Fruit fly (Drosophila melanogaster) whole organism, embryonic: ENCODE measurements around the gene Glt.

Experiments
- ATbp ChIP-seq: fragments of 200-800 bp; sonication (Bioruptor generic); optimal IDR thresholded peaks from 2 replicates; lab custom pipeline; 2017; ENCODE audit warnings: missing biosample characterization, mild to moderate bottlenecking, missing genetic modification characterization, missing genetic modification reagents
- CG11456 ChIP-seq: fragments of 200-800 bp; sonication (Bioruptor generic); IDR thresholded peaks from 3 replicates; pipeline ENCODE4 v1.3.6; 2022; ENCODE audit warnings: missing biosample characterization, missing genetic modification characterization
- CG11696 ChIP-seq: fragments of 200-800 bp; sonication (Bioruptor generic); IDR thresholded peaks from 2 replicates; pipeline ENCODE4 v1.3.6; 2022; ENCODE audit warnings: missing biosample characterization, missing genetic modification characterization
- CG15514 ChIP-seq: fragments of 200-800 bp; sonication (Bioruptor generic); optimal IDR thresholded peaks from 3 replicates; lab custom pipeline; 2017; ENCODE audit warnings: missing biosample characterization, missing genetic modification characterization, mild to moderate bottlenecking, moderate library complexity, missing genetic modification reagents
- CG17328 ChIP-seq: fragments of 200-800 bp; sonication (Bioruptor generic); IDR thresholded peaks from 2 replicates; pipeline ENCODE4 v1.3.6; 2022; ENCODE audit warnings: missing biosample characterization, missing genetic modification characterization
- CG2199 ChIP-seq: fragments of 200-800 bp; sonication (Bioruptor generic); IDR thresholded peaks from 3 replicates; pipeline ENCODE4 v1.3.6; 2022; ENCODE audit warnings: missing biosample characterization, missing genetic modification characterization
- CG3407 ChIP-seq: fragments of 200-800 bp; sonication (Bioruptor generic); optimal IDR thresholded peaks from 2 replicates; lab custom pipeline; 2018; ENCODE audit warnings: missing biosample characterization, mild to moderate bottlenecking, missing genetic modification characterization
- CG34224 ChIP-seq: fragments of 200-800 bp; sonication (Bioruptor generic); IDR thresholded peaks from 3 replicates; pipeline ENCODE4 v1.3.6; 2022; ENCODE audit warnings: missing biosample characterization, missing genetic modification characterization; ENCODE audit not compliant: partially characterized antibody
- CG4360 ChIP-seq: fragments of 200-800 bp; sonication (Bioruptor generic); IDR thresholded peaks from 2 replicates; pipeline ENCODE4 v1.3.6; 2022; ENCODE audit warnings: missing biosample characterization, missing genetic modification characterization
- CG4707 ChIP-seq: fragments of 200-800 bp; sonication (Bioruptor generic); optimal IDR thresholded peaks from 2 replicates; lab custom pipeline; 2018; ENCODE audit warnings: missing biosample characterization, mild to moderate bottlenecking, missing genetic modification characterization, moderate library complexity
- CG6765 ChIP-seq: fragments of 200-800 bp; sonication (Bioruptor generic); optimal IDR thresholded peaks from 3 replicates; lab custom pipeline; 2017; ENCODE audit warnings: missing biosample characterization, mild to moderate bottlenecking, missing genetic modification characterization
- CG7271 ChIP-seq: fragments of 200-800 bp; sonication (Bioruptor generic); optimal IDR thresholded peaks from 2 replicates; lab custom pipeline; 2018; ENCODE audit warnings: missing biosample characterization, mild to moderate bottlenecking, missing genetic modification characterization, moderate library complexity
- CG7928 ChIP-seq: fragments of 200-800 bp; sonication (Bioruptor generic); optimal IDR thresholded peaks from 2 replicates; lab custom pipeline; 2017; ENCODE audit warnings: missing biosample characterization, mild to moderate bottlenecking, missing genetic modification characterization
- CHES-1-like ChIP-seq: fragments of 200-800 bp; sonication (Bioruptor generic); optimal IDR thresholded peaks from 2 replicates; lab custom pipeline; 2016; ENCODE audit warnings: missing biosample characterization, missing genetic modification characterization
- Dll ChIP-seq: fragments of 200-800 bp; sonication (Bioruptor generic); IDR thresholded peaks from 4 replicates; pipeline ENCODE4 v1.3.6; 2022; ENCODE audit warnings: missing biosample characterization, missing genetic modification characterization; ENCODE audit not compliant: partially characterized antibody
- Doc3 ChIP-seq: fragments of 200-800 bp; sonication (Bioruptor generic); IDR thresholded peaks from 3 replicates; pipeline ENCODE4 v1.3.6; 2022; ENCODE audit warnings: missing biosample characterization, missing genetic modification characterization; ENCODE audit not compliant: partially characterized antibody
- Ets97D ChIP-seq: fragments of 200-800 bp; sonication (Bioruptor generic); optimal IDR thresholded peaks from 3 replicates; lab custom pipeline; 2016; ENCODE audit warnings: missing biosample characterization, missing genetic modification characterization
- HLH4C ChIP-seq: fragments of 200-800 bp; sonication (Bioruptor generic); IDR thresholded peaks from 3 replicates; pipeline ENCODE4 v1.3.6; 2022; ENCODE audit warnings: missing biosample characterization, missing genetic modification characterization; ENCODE audit not compliant: partially characterized antibody
- HLHmδ ChIP-seq: fragments of 200-800 bp; sonication (Bioruptor generic); optimal IDR thresholded peaks from 2 replicates; lab custom pipeline; 2018; ENCODE audit warnings: missing biosample characterization, mild to moderate bottlenecking, missing genetic modification characterization, moderate library complexity
- Med ChIP-seq: fragments of 200-800 bp; sonication (Bioruptor generic); peaks from one replicate; lab custom pipeline; 2016; ENCODE audit warnings: missing biosample characterization, missing genetic modification characterization, mild to moderate bottlenecking, inconsistent platforms, moderate library complexity
- Neu2 ChIP-seq: fragments of 200-800 bp; sonication (Bioruptor generic); optimal IDR thresholded peaks from 3 replicates; lab custom pipeline; 2016; ENCODE audit warnings: missing biosample characterization, missing genetic modification characterization, borderline replicate concordance
- Opbp ChIP-seq: fragments of 200-800 bp; sonication (Bioruptor generic); IDR thresholded peaks from 3 replicates; pipeline ENCODE4 v1.3.6; 2022; ENCODE audit warnings: missing biosample characterization, missing genetic modification characterization; ENCODE audit not compliant: partially characterized antibody
- Sry-δ ChIP-seq: fragments of 200-800 bp; sonication (Bioruptor generic); optimal IDR thresholded peaks from 2 replicates; lab custom pipeline; 2016; ENCODE audit warnings: missing biosample characterization, missing genetic modification characterization
- amos ChIP-seq: fragments of 200-800 bp; sonication (Bioruptor generic); IDR thresholded peaks from 2 replicates; pipeline ENCODE4 v1.3.6; 2022; ENCODE audit warnings: missing biosample characterization, missing genetic modification characterization; ENCODE audit not compliant: partially characterized antibody
- bbx ChIP-seq: fragments of 200-800 bp; sonication (Bioruptor generic); IDR thresholded peaks from 2 replicates; pipeline ENCODE4 v1.3.6; 2022; ENCODE audit warnings: missing biosample characterization, missing genetic modification characterization; ENCODE audit not compliant: partially characterized antibody
- chm ChIP-seq: fragments of 200-800 bp; sonication (Bioruptor generic); IDR thresholded peaks from 2 replicates; pipeline ENCODE4 v1.3.6; 2022; ENCODE audit warnings: missing biosample characterization, missing genetic modification characterization
- ci ChIP-seq: fragments of 200-800 bp; sonication (Bioruptor generic); IDR thresholded peaks from 3 replicates; pipeline ENCODE4 v1.3.6; 2022; ENCODE audit warnings: missing biosample characterization, missing genetic modification characterization
- lola ChIP-seq, 3 experiments: fragments of >200 bp in 2 of 3; fragments of 200-800 bp in 1 of 3; sonication (Bioruptor generic) in 1 of 3; optimal IDR thresholded peaks; 2 replicates each; lab custom pipeline; 2017 to 2019; ENCODE audit warnings: missing biosample characterization in 3 of 3, missing genetic modification characterization in 3 of 3, mild to moderate bottlenecking in 1 of 3, moderate library complexity in 1 of 3
- lov ChIP-seq, 2 experiments: fragments of 200-800 bp in 1 of 2; fragments of >200 bp in 1 of 2; sonication (Bioruptor generic) in 1 of 2; IDR thresholded peaks in 1 of 2; optimal IDR thresholded peaks in 1 of 2; 2 replicates in 1 of 2; 3 replicates in 1 of 2; pipeline versions ENCODE4 v1.3.6 to Lab custom; 2017 to 2022; ENCODE audit warnings: missing biosample characterization in 1 of 2, missing genetic modification characterization in 1 of 2
- mld ChIP-seq: fragments of 200-800 bp; sonication (Bioruptor generic); IDR thresholded peaks from 3 replicates; pipeline ENCODE4 v1.3.6; 2022; ENCODE audit warnings: missing biosample characterization, missing genetic modification characterization; ENCODE audit not compliant: partially characterized antibody
- onecut ChIP-seq: fragments of 200-800 bp; sonication (Bioruptor generic); IDR thresholded peaks from 2 replicates; pipeline ENCODE4 v1.3.6; 2022; ENCODE audit warnings: missing biosample characterization, missing genetic modification characterization
- otp ChIP-seq: fragments of 200-800 bp; sonication (Bioruptor generic); IDR thresholded peaks from 3 replicates; pipeline ENCODE4, ENCODE4 v1.3.6; 2022; ENCODE audit warnings: missing biosample characterization, missing genetic modification characterization
- pan ChIP-seq, 4 experiments: fragments of >200 bp in 3 of 4; fragments of 200-800 bp in 1 of 4; sonication (Bioruptor generic) in 1 of 4; optimal IDR thresholded peaks in 3 of 4; IDR thresholded peaks in 1 of 4; 2 replicates each; pipeline versions ENCODE4 v1.3.6 to Lab custom; 2017 to 2022; ENCODE audit warnings: missing biosample characterization in 2 of 4, missing genetic modification characterization in 2 of 4, mixed read lengths in 1 of 4
- prd ChIP-seq, 3 experiments: fragments of >200 bp in 2 of 3; fragments of 200-800 bp in 1 of 3; sonication (Bioruptor generic) in 1 of 3; optimal IDR thresholded peaks in 2 of 3; IDR thresholded peaks in 1 of 3; 2 replicates in 2 of 3; 3 replicates in 1 of 3; pipeline versions ENCODE4 v1.3.6 to Lab custom; 2017 to 2022; ENCODE audit warnings: missing biosample characterization in 1 of 3, missing genetic modification characterization in 1 of 3
- rib ChIP-seq: fragments of 200-800 bp; sonication (Bioruptor generic); IDR thresholded peaks from 2 replicates; pipeline ENCODE4 v1.3.6; 2022; ENCODE audit warnings: missing biosample characterization, missing genetic modification characterization
- sens ChIP-seq: fragments of 200-800 bp; sonication (Bioruptor generic); peaks from one replicate; lab custom pipeline; 2016; ENCODE audit warnings: missing biosample characterization, missing genetic modification characterization
- slou ChIP-seq: fragments of 200-800 bp; sonication (Bioruptor generic); optimal IDR thresholded peaks from 3 replicates; lab custom pipeline; 2016; ENCODE audit warnings: missing biosample characterization, missing genetic modification characterization
- zfh1 ChIP-seq: fragments of 200-800 bp; sonication (Bioruptor generic); IDR thresholded peaks from 3 replicates; pipeline ENCODE4 v1.3.6; 2022; ENCODE audit warnings: missing biosample characterization, missing genetic modification characterization

Gene Glt

DNA sequence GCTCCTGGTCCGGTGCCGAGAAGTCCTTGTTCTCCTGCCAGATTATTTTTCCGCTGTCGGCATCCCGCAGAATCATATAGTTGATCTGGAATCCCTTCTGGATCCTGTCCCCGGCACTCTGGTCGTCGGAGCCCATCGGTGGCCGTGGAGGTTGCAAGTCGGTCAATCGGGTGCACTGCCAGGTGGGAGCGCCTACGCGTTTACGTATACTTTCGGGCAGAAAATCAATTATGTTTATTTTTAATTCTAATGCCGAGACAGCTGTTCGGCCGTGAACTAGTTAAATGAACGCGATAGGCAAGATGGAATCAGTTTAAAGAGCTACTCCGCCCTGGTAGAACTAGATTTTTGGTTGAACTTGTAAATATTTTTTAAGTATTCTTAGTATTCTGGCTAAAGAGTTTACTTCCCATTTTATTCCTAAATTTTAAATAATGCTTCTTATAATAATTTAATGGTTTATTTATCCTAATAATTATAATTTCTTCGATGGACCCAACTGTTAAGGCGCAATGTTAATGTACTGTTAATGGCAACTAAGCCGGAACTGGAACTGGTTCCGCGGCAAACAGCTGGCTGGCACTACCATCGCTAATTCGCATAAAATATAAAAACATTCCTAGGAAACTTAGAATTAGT lies 13.3 kb downstream of the Glt start, which contains the start of the genes PrBP and Trs23 (continued):
- TF ChIP-seq Sry-δ (GFP tag; lab: Kevin White, UChicago) (peak; percentile 62), CG11696 (GFP tag; lab: Robert Waterston, UW) (no peak), CG4707 (GFP tag; lab: Kevin White, UChicago) (no peak), HLH4C (peak; percentile 36; the same call in 1 of the 3 replicates), Doc3 (GFP tag; lab: Robert Waterston, UW) (0 out of 3 replicates have a peak, but pooled peaks have one; percentile 16), CG2199 (GFP tag; lab: Robert Waterston, UW) (no peak), onecut (GFP tag; lab: Robert Waterston, UW) (peak; percentile 54), mld (GFP tag; lab: Robert Waterston, UW) (peak; percentile 45; the same call in 1 of the 3 replicates), amos (GFP tag; lab: Robert Waterston, UW) (peak; percentile 66; the same call in 1 of the 2 replicates), CG7928 (peak; percentile 87), pan (optimal IDR thresholded peaks at IDR 0.05; lab: Kevin White, UChicago) (no peak), pan (GFP tag; optimal IDR thresholded peaks at IDR 0.05 in 1 of 2, IDR thresholded peaks at IDR 0.05 in 1 of 2) (no peak), CG15514 (GFP tag; lab: Kevin White, UChicago) (peak; percentile 100), rib (no peak)

DNA sequence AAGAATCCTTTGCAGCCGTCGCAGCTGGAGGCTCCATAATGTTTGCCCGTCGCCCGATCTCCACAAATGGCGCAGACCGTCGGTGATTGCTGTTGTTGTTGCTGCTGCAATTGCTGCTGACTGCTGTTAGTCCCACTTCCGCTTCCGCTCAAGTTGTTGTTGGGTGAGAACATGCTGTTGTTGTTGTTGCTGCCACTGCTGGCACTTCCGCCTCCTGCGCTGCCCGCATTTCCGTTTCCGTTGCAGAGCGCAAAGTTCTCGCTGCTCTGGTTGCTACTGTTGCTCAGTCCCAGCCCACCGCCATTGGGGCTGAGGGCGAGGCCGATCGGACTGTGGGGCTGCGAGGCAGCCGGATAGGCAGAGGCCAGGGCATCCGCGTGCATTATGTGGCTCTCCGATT lies 17.4 kb downstream of the Glt start:
- TF ChIP-seq CG17328 (0 out of 2 replicates have a peak, but pooled peaks have one; percentile 26), prd (optimal IDR thresholded peaks at IDR 0.05; lab: Kevin White, UChicago) (no peak), prd (GFP tag; IDR thresholded peaks at IDR 0.05; lab: Robert Waterston, UW) (0 out of 3 replicates have a peak, but pooled peaks have one; percentile 9), CG3407 (GFP tag; lab: Kevin White, UChicago) (peak; percentile 9), sens (peak; percentile 16), CG34224 (GFP tag; lab: Robert Waterston, UW) (no peak), Ets97D (GFP tag; lab: Kevin White, UChicago) (peak; percentile 26), lola (GFP tag; optimal IDR thresholded peaks at IDR 0.05; lab: Kevin White, UChicago) (no peak), otp (GFP tag; lab: Robert Waterston, UW) (peak; percentile 37; the same call in 1 of the 3 replicates), CG4360 (GFP tag; lab: Robert Waterston, UW) (peak; percentile 73), ATbp (GFP tag; lab: Kevin White, UChicago) (peak; percentile 10), lov (optimal IDR thresholded peaks at IDR 0.05; lab: Kevin White, UChicago) (no peak), lov (GFP tag; IDR thresholded peaks at IDR 0.05; lab: Robert Waterston, UW) (0 out of 3 replicates have a peak, but pooled peaks have one; percentile 40), CG7271 (tag; lab: Kevin White, UChicago) (peak; percentile 69), ci (GFP tag; lab: Robert Waterston, UW) (peak; percentile 54; the same call in 1 of the 3 replicates), slou (no peak), HLHmδ (GFP tag; lab: Kevin White, UChicago) (peak; percentile 46), CHES-1-like (GFP tag; lab: Kevin White, UChicago) (no peak), CG11456 (GFP tag; lab: Robert Waterston, UW) (peak; percentile 68; the same call in 1 of the 3 replicates), Opbp (GFP tag; lab: Robert Waterston, UW) (peak; percentile 35; the same call in 1 of the 3 replicates), Med (GFP tag; lab: Kevin White, UChicago) (peak; percentile 73), zfh1 (GFP tag; lab: Robert Waterston, UW) (peak; percentile 40; the same call in 1 of the 3 replicates), Neu2 (GFP tag; lab: Kevin White, UChicago) (no peak), Dll (GFP tag; lab: Robert Waterston, UW) (no peak), chm (peak; percentile 72), CG6765 (GFP tag; lab: Kevin White, UChicago) (no peak), bbx (GFP tag; lab: Robert Waterston, UW) (no peak)
